Worm (Caenorhabditis elegans): ENCODE measurements around the gene Y116A8C.19.

- TF ChIP-seq nhr-11 (tag; optimal IDR thresholded peaks at IDR 0.05) (no peak), daf-12 (tag; optimal IDR thresholded peaks at IDR 0.05) (no peak), ces-1 (GFP tag; optimal IDR thresholded peaks at IDR 0.05) (no peak), unc-39 (tag; optimal IDR thresholded peaks at IDR 0.05) (no peak), nhr-28 (tag; optimal IDR thresholded peaks at IDR 0.05) (no peak), lin-39 (tag; optimal IDR thresholded peaks at IDR 0.05) (no peak), lin-13 (GFP tag; optimal IDR thresholded peaks at IDR 0.05) (no peak), skn-1 (tag; optimal IDR thresholded peaks at IDR 0.05) (no peak), jun-1 (tag; optimal IDR thresholded peaks at IDR 0.05) (no peak), cey-2 (tag; optimal IDR thresholded peaks at IDR 0.05; ENCODE audit: borderline replicate concordance, insufficient read depth) (no peak), mxl-2 (GFP tag; conservative IDR thresholded peaks at IDR 0.05) (no peak), egl-43 (GFP tag; IDR thresholded peaks at IDR 0.05) (no peak)
These were observed 14.4 kb downstream of the Y116A8C.19 start, which contains the start of gene dct-13 for ce11 chrIV:17025017-17025416.

All from whole organism, L4 larva.